Worm (Caenorhabditis elegans) whole organism, L3 larva: ENCODE data around the gene tag-329.

Source experiments
- aly-2 ChIP-seq: fragments of 150-350 bp; optimal IDR thresholded peaks from 2 replicates; lab custom pipeline; 2014; ENCODE audit warnings: missing biosample characterization, missing genetic modification characterization
- ama-1 ChIP-seq: fragments of 150-350 bp; optimal IDR thresholded peaks from 2 replicates; lab custom pipeline; 2018
- elt-1 ChIP-seq: fragments of 150-350 bp; optimal IDR thresholded peaks from 2 replicates; lab custom pipeline; 2014; ENCODE audit warnings: missing biosample characterization, missing genetic modification characterization
- elt-2 ChIP-seq: sonication (generic microtip); optimal IDR thresholded peaks from 2 replicates; lab custom pipeline; 2016; ENCODE audit warnings: missing genetic modification reagents, mild to moderate bottlenecking, missing genetic modification characterization, missing compliant biosample characterization
- fkh-2 ChIP-seq: fragments of 150-350 bp; optimal IDR thresholded peaks from 2 replicates; lab custom pipeline; 2014; ENCODE audit warnings: missing biosample characterization, missing genetic modification reagents, missing genetic modification characterization
- fos-1 ChIP-seq: fragments of 150-350 bp; optimal IDR thresholded peaks from 2 replicates; lab custom pipeline; 2014; ENCODE audit warnings: missing biosample characterization, missing genetic modification characterization
- jun-1 ChIP-seq: fragments of 150-350 bp; optimal IDR thresholded peaks from 2 replicates; lab custom pipeline; 2014; ENCODE audit warnings: missing biosample characterization, missing genetic modification reagents, missing genetic modification characterization
- nfya-1 ChIP-seq: sonication (generic microtip); optimal IDR thresholded peaks from 2 replicates; lab custom pipeline; 2017; ENCODE audit warnings: missing genetic modification characterization, mild to moderate bottlenecking, missing compliant biosample characterization, antibody characterized with exemption, moderate library complexity; ENCODE audit not compliant: insufficient read depth
- nhr-11 ChIP-seq: fragments of 150-350 bp; optimal IDR thresholded peaks from 2 replicates; lab custom pipeline; 2014; ENCODE audit warnings: missing biosample characterization, missing genetic modification characterization
- nhr-28 ChIP-seq: fragments of 150-350 bp; optimal IDR thresholded peaks from 2 replicates; lab custom pipeline; 2014; ENCODE audit warnings: missing biosample characterization, missing genetic modification characterization
- nhr-76 ChIP-seq: fragments of 150-350 bp; sonication (generic microtip); optimal IDR thresholded peaks from 5 replicates; lab custom pipeline; 2014; ENCODE audit warnings: missing biosample characterization, missing genetic modification characterization
- pqm-1 ChIP-seq: fragments of 150-350 bp; optimal IDR thresholded peaks from 2 replicates; lab custom pipeline; 2017; ENCODE audit warnings: missing biosample characterization, missing genetic modification characterization, inconsistent platforms
- snpc-4 ChIP-seq: fragments of 150-350 bp; optimal IDR thresholded peaks from 2 replicates; lab custom pipeline; 2014; ENCODE audit warnings: missing biosample characterization, missing genetic modification characterization
- unc-39 ChIP-seq: sonication (generic microtip); optimal IDR thresholded peaks from 4 replicates; lab custom pipeline; 2017; ENCODE audit warnings: missing biosample characterization, missing genetic modification characterization

- TF ChIP-seq fos-1 (tag; lab: Kevin White, UChicago), result no peak
- TF ChIP-seq nhr-76, result no peak
- TF ChIP-seq snpc-4, result no peak
- no peak for TF ChIP-seq nhr-11 (tag; lab: Kevin White, UChicago)
- TF ChIP-seq nhr-28 (tag; lab: Kevin White, UChicago), result no peak
- TF ChIP-seq aly-2 (tag; lab: Kevin White, UChicago), result no peak
- no peak for TF ChIP-seq jun-1 (tag; lab: Kevin White, UChicago)
- no peak for TF ChIP-seq pqm-1 (tag; lab: Kevin White, UChicago)
- no peak for TF ChIP-seq elt-1
- no peak for TF ChIP-seq elt-2
- TF ChIP-seq fkh-2 (tag; lab: Kevin White, UChicago), result no peak
- TF ChIP-seq unc-39 (tag; lab: Kevin White, UChicago), result no peak
- no peak for TF ChIP-seq nfya-1 (tag; lab: Kevin White, UChicago)
- TF ChIP-seq ama-1 (lab: Kevin White, UChicago), result no peak
These were observed at the start of gene tag-329 for ce11 chrV:9534621-9535020.
